Worm (Caenorhabditis elegans): ENCODE results near the gene C06A12.19.

- no peak for TF ChIP-seq skn-1 (tag; optimal IDR thresholded peaks at IDR 0.05)
- no peak for TF ChIP-seq nhr-11 (tag; optimal IDR thresholded peaks at IDR 0.05)
- TF ChIP-seq fos-1 (tag; optimal IDR thresholded peaks at IDR 0.05): no peak
- no peak for TF ChIP-seq nhr-111 (GFP tag; optimal IDR thresholded peaks at IDR 0.05)
- no peak for TF ChIP-seq sdz-12 (GFP tag; optimal IDR thresholded peaks at IDR 0.05)
- no peak for TF ChIP-seq madf-9 (GFP tag; conservative IDR thresholded peaks at IDR 0.05)
These were observed 23.3 kb upstream of the C06A12.19 start, which contains the start of gene F11E6.10 for ce11 chrIV:17463108-17463608.

Measured in whole organism, L4 larva.